Worm (Caenorhabditis elegans) whole organism, young adult: ENCODE measurements around the gene C25B8.8.

Experiments
- B0019.2 ChIP-seq: fragments of 200-800 bp; sonication (Bioruptor generic); conservative IDR thresholded peaks from 2 replicates; pipeline ENCODE4 v1.3.6; 2022; ENCODE audit warnings: missing genetic modification reagents, missing genetic modification characterization, missing compliant biosample characterization
- B0336.3 ChIP-seq: fragments of 200-800 bp; sonication (Bioruptor generic); IDR thresholded peaks from 2 replicates; pipeline ENCODE4 v1.3.6; 2022; ENCODE audit warnings: missing genetic modification characterization, missing compliant biosample characterization
- C06A6.2 ChIP-seq: fragments of 200-800 bp; sonication (Bioruptor generic); conservative IDR thresholded peaks from 2 replicates; pipeline ENCODE4 v1.3.6; 2022; ENCODE audit warnings: missing genetic modification characterization, missing compliant biosample characterization
- F22D6.2 ChIP-seq: sonication (generic microtip); optimal IDR thresholded peaks from 2 replicates; lab custom pipeline; 2016; ENCODE audit warnings: mild to moderate bottlenecking, missing genetic modification characterization, missing compliant biosample characterization
- F33H1.4 ChIP-seq: fragments of 200-800 bp; sonication (Bioruptor generic); IDR thresholded peaks from 2 replicates; pipeline ENCODE4 v1.3.6; 2022; ENCODE audit warnings: missing genetic modification reagents, missing genetic modification characterization, missing compliant biosample characterization
- F49E8.2 ChIP-seq: sonication (generic microtip); optimal IDR thresholded peaks from 3 replicates; lab custom pipeline; 2017; ENCODE audit warnings: missing genetic modification characterization, mild to moderate bottlenecking, missing compliant biosample characterization, antibody characterized with exemption, moderate library complexity; ENCODE audit not compliant: insufficient read depth
- Y53F4B.3 ChIP-seq: fragments of 200-800 bp; sonication (Bioruptor generic); IDR thresholded peaks from 2 replicates; pipeline ENCODE4 v1.3.6; 2022; ENCODE audit warnings: missing genetic modification reagents, missing genetic modification characterization, missing compliant biosample characterization
- Y53G8AR.9 ChIP-seq: fragments of 200-800 bp; sonication (Bioruptor generic); conservative IDR thresholded peaks from 2 replicates; pipeline ENCODE4 v1.3.6; 2022; ENCODE audit warnings: missing genetic modification reagents, missing genetic modification characterization, missing compliant biosample characterization
- Y79H2A.3 ChIP-seq: fragments of 200-800 bp; sonication (Bioruptor generic); conservative IDR thresholded peaks from 2 replicates; pipeline ENCODE4 v1.3.6; 2022; ENCODE audit warnings: missing genetic modification reagents, missing genetic modification characterization, missing compliant biosample characterization
- aptf-2 ChIP-seq: fragments of 200-800 bp; sonication (Bioruptor generic); conservative IDR thresholded peaks from 2 replicates; pipeline ENCODE4 v1.3.6; 2022; ENCODE audit warnings: missing genetic modification reagents, missing genetic modification characterization, missing compliant biosample characterization
- athp-1 ChIP-seq: sonication (generic microtip); optimal IDR thresholded peaks from 2 replicates; lab custom pipeline; 2017; ENCODE audit warnings: mild to moderate bottlenecking, missing genetic modification characterization, missing compliant biosample characterization
- bed-1 ChIP-seq: fragments of 200-800 bp; sonication (Bioruptor generic); IDR thresholded peaks from 2 replicates; pipeline ENCODE4 v1.3.6; 2022; ENCODE audit warnings: missing genetic modification reagents, missing genetic modification characterization, missing compliant biosample characterization
- ceh-79 ChIP-seq: sonication (generic microtip); optimal IDR thresholded peaks from 2 replicates; lab custom pipeline; 2017; ENCODE audit warnings: mild to moderate bottlenecking, missing genetic modification characterization, missing compliant biosample characterization
- chd-7 ChIP-seq: sonication (generic microtip); optimal IDR thresholded peaks from 2 replicates; lab custom pipeline; 2016; ENCODE audit warnings: mild to moderate bottlenecking, missing genetic modification characterization, moderate library complexity, missing compliant biosample characterization
- die-1 ChIP-seq: sonication (generic microtip); optimal IDR thresholded peaks from 2 replicates; lab custom pipeline; 2016; ENCODE audit warnings: missing genotype, mild to moderate bottlenecking, missing genetic modification characterization, missing compliant biosample characterization
- egl-18 ChIP-seq: fragments of 200-800 bp; sonication (Bioruptor generic); IDR thresholded peaks from 2 replicates; pipeline ENCODE4 v1.3.6; 2022; ENCODE audit warnings: missing genetic modification reagents, missing genetic modification characterization, missing compliant biosample characterization
- egrh-3 ChIP-seq: fragments of 200-800 bp; sonication (Bioruptor generic); IDR thresholded peaks from 2 replicates; pipeline ENCODE4 v1.3.6; 2022; ENCODE audit warnings: missing genetic modification reagents, missing genetic modification characterization, missing compliant biosample characterization
- ets-4 ChIP-seq: fragments of 200-800 bp; sonication (Bioruptor generic); optimal IDR thresholded peaks from 2 replicates; lab custom pipeline; 2018; ENCODE audit warnings: mild to moderate bottlenecking, missing genetic modification characterization, missing compliant biosample characterization
- gei-17 ChIP-seq: fragments of 200-800 bp; sonication (Bioruptor generic); optimal IDR thresholded peaks from 2 replicates; lab custom pipeline; 2018; ENCODE audit warnings: mild to moderate bottlenecking, missing genetic modification characterization, missing compliant biosample characterization
- hmg-20 ChIP-seq: fragments of 200-800 bp; sonication (Bioruptor generic); IDR thresholded peaks from 2 replicates; pipeline ENCODE4 v1.3.6; 2022; ENCODE audit warnings: missing genetic modification reagents, missing genetic modification characterization, missing compliant biosample characterization
- hrde-1 ChIP-seq: sonication (generic microtip); optimal IDR thresholded peaks from 2 replicates; lab custom pipeline; 2016; ENCODE audit warnings: missing genetic modification characterization, mild to moderate bottlenecking, missing compliant biosample characterization, moderate library complexity, missing genotype, missing genetic modification reagents, borderline replicate concordance
- hsf-1 ChIP-seq: fragments of 200-800 bp; sonication (Bioruptor generic); IDR thresholded peaks from 2 replicates; pipeline ENCODE4 v1.3.6; 2022; ENCODE audit warnings: missing genetic modification reagents, missing genetic modification characterization, missing compliant biosample characterization
- let-526 ChIP-seq: fragments of 200-800 bp; sonication (Bioruptor generic); IDR thresholded peaks from 2 replicates; pipeline ENCODE4 v1.3.6; 2022; ENCODE audit warnings: missing genetic modification reagents, missing genetic modification characterization, missing compliant biosample characterization
- nfya-1 ChIP-seq: sonication (generic microtip); optimal IDR thresholded peaks from 2 replicates; lab custom pipeline; 2017; ENCODE audit warnings: antibody characterized with exemption, missing compliant biosample characterization, missing genetic modification characterization, borderline replicate concordance; ENCODE audit not compliant: insufficient read depth
- nhr-120 ChIP-seq: fragments of 200-800 bp; sonication (Bioruptor generic); IDR thresholded peaks from 2 replicates; pipeline ENCODE4 v1.3.6; 2022; ENCODE audit warnings: missing genetic modification characterization, missing compliant biosample characterization
- nhr-80 ChIP-seq: sonication (generic microtip); optimal IDR thresholded peaks from 2 replicates; lab custom pipeline; 2016; ENCODE audit warnings: missing genetic modification characterization, missing compliant biosample characterization
- pbrm-1 ChIP-seq: fragments of 200-800 bp; sonication (Bioruptor generic); IDR thresholded peaks from 2 replicates; pipeline ENCODE4 v1.3.6; 2022; ENCODE audit warnings: missing genetic modification reagents, missing genetic modification characterization, missing compliant biosample characterization
- rec-8 ChIP-seq, 2 experiments: sonication (generic microtip); optimal IDR thresholded peaks; 2 replicates each; lab custom pipeline; 2016; ENCODE audit warnings: mild to moderate bottlenecking in 2 of 2, missing genetic modification characterization in 2 of 2, missing genetic modification reagents in 2 of 2, missing genotype in 2 of 2, missing biosample characterization in 1 of 2, missing compliant biosample characterization in 1 of 2, moderate library complexity in 1 of 2
- snpc-3.4 ChIP-seq: sonication (generic microtip); optimal IDR thresholded peaks from 2 replicates; lab custom pipeline; 2017; ENCODE audit warnings: missing genetic modification characterization, mild to moderate bottlenecking, missing compliant biosample characterization, antibody characterized with exemption, moderate library complexity, missing genotype, missing genetic modification reagents
- somi-1 ChIP-seq: fragments of 200-800 bp; sonication (Bioruptor generic); optimal IDR thresholded peaks from 2 replicates; lab custom pipeline; 2018; ENCODE audit warnings: mild to moderate bottlenecking, missing genetic modification characterization, missing compliant biosample characterization
- tbp1 ChIP-seq: fragments of 200-800 bp; sonication (Bioruptor generic); optimal IDR thresholded peaks from 2 replicates; lab custom pipeline; 2018; ENCODE audit warnings: mild to moderate bottlenecking, missing genetic modification characterization, missing compliant biosample characterization
- unc-62 ChIP-seq: fragments of 150-350 bp; optimal IDR thresholded peaks from 2 replicates; lab custom pipeline; 2014; ENCODE audit warnings: missing biosample characterization, missing genetic modification reagents, missing genetic modification characterization
- zfh-2 ChIP-seq: fragments of 200-800 bp; sonication (Bioruptor generic); conservative IDR thresholded peaks from 2 replicates; pipeline ENCODE4 v1.3.6; 2022; ENCODE audit warnings: missing genetic modification reagents, missing genetic modification characterization, missing compliant biosample characterization
- ztf-22 ChIP-seq: fragments of 200-800 bp; sonication (Bioruptor generic); optimal IDR thresholded peaks from 2 replicates; lab custom pipeline; 2018; ENCODE audit warnings: mild to moderate bottlenecking, missing genetic modification characterization, moderate library complexity, missing compliant biosample characterization
- ztf-3 ChIP-seq: fragments of 200-800 bp; sonication (Bioruptor generic); optimal IDR thresholded peaks from 2 replicates; lab custom pipeline; 2018; ENCODE audit warnings: mild to moderate bottlenecking, missing genetic modification characterization, missing compliant biosample characterization
- ztf-6 ChIP-seq: fragments of 200-800 bp; sonication (Bioruptor generic); IDR thresholded peaks from 2 replicates; pipeline ENCODE4 v1.3.6; 2022; ENCODE audit warnings: missing genetic modification reagents, missing genetic modification characterization, missing compliant biosample characterization

Gene C25B8.8

DNA sequence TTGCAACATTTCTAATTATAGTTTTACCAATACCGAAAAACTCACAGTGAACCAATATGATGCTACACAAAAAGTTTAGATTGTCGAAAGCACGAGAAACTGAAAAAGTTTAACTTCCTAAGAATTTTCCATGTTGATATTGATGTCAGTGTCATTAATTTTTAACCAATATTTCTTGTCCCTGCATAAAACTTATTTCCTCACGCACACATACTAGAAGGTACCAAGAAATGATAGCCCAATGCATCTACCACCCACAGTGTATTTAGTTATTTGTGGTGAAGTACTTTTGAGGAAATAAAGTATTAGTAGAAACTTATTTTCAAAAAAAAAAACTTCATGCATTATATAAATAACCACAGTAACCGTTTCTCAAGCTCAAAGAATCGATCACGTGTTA is 21.6 kb downstream of the C25B8.8 start, which contains the start of gene aexr-2 (continued):
- no peak for TF ChIP-seq aptf-2 (GFP tag; lab: Robert Waterston, UW)
- no peak for TF ChIP-seq athp-1
- no peak for TF ChIP-seq Y53F4B.3 (GFP tag; lab: Robert Waterston, UW)

DNA sequence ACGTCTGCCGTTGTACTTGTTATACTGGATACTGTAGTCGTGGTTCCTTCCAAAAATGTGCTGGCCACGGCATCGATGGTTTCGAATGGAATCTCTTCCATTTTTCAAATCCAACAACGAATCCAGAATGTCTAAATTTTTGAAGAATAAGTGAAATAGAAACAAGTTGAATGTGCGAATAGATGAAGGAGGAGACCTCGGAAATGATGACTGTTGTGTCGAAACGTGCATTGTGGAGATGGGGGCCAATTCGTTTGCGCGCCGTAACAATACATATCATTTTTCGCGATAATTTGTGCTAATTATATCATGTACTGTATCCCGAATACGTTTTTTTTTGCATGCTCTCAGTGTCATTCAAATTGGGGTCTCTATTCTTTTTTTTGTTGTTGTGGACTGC is 25.4 kb downstream of the C25B8.8 start, which contains the start of gene aexr-1:
aexr-1 (minus strand) TSS at position 101 of the 400 bp plus-strand sequence.
- TF ChIP-seq ztf-6 (GFP tag; lab: Robert Waterston, UW): no peak
- 0 out of 2 replicates have a peak, but pooled peaks have one; percentile 33 for TF ChIP-seq bed-1 (GFP tag; lab: Robert Waterston, UW)

- TF ChIP-seq Y53G8AR.9 (GFP tag; lab: Robert Waterston, UW) (no peak), nhr-120 (peak; percentile 72; the same call in 1 of the 2 replicates), ceh-79 (tag; lab: Kevin White, UChicago) (no peak)
Observed at ce11 chrX:6637933-6638332, 28.1 kb downstream of the C25B8.8 start.

DNA sequence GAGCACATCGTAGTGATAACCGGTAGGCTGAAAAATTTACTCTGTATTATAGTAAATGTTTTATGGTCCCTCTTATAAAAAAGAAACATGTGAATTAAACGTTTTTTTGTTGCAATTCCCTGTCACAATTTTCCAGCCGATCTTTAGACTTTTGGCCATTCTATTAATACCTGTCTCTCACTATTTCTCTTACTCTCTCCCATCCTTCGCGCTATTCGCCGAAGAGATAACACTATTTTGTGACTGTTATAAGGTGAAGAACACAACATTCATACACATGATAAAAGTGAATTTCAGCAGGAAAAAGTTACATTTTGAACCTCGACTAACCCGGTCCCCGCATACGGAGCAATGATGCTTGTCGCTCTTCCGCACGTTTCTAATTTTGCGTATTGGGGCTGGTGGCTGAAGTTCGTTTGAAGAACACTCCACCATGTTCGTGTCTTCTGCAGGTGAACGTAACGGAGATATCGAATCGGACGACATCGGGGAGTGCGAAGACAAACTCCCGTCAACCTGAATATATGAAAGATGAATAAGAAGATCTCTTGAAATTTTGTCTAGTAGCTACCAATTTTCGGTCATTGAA is 29.3 kb downstream of the C25B8.8 start:
- TF ChIP-seq nhr-120 (0 out of 2 replicates have a peak, but pooled peaks have one; percentile 70), nhr-80 (tag; lab: Kevin White, UChicago) (peak; percentile 81), chd-7 (tag; lab: Kevin White, UChicago) (no peak)

DNA sequence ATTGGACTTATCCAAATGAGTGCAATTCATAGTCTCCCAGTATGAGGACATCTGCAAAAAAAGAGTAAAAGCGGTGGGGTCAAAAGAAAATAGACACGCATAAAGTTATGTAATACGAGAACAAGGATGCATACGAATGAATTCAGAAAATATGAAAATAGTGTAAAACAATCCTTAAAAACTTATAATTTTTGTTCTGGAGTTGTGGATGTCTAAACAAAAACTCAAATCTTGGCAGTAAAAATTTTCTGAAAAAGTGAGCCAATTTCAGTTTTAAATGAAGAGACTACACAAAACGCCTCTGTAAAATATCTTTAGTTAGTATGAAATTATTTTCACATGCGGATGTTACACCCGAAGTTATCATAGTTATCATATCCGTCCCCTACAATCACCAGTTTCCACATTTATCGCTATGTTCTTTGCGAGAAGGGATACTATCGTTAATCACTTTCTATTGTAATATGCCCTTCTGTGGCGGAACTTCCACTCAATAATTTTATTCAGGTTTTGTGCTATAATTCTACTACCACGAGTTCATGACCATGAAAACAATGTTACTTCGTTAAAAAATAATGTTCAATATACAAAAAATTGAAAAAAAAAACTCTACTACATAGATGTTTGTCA is 30.9 kb downstream of the C25B8.8 start, which contains the start of gene nhr-120:
nhr-120 (minus strand) TSS at position 51 of the 630 bp plus-strand sequence.
- no peak for TF ChIP-seq F22D6.2 (tag; lab: Kevin White, UChicago)
- no peak for TF ChIP-seq Y53G8AR.9 (GFP tag; lab: Robert Waterston, UW)
- TF ChIP-seq egrh-3 (GFP tag; lab: Robert Waterston, UW): no peak
- TF ChIP-seq ets-4 (GFP tag; lab: Kevin White, UChicago): no peak
- TF ChIP-seq rec-8 (tag; optimal IDR thresholded peaks at IDR 0.05; lab: Kevin White, UChicago): no peak
- TF ChIP-seq nfya-1: no peak
- TF ChIP-seq zfh-2 (GFP tag; lab: Robert Waterston, UW): no peak
- TF ChIP-seq B0336.3 (GFP tag; lab: Robert Waterston, UW): no peak
- no peak for TF ChIP-seq pbrm-1 (GFP tag; lab: Robert Waterston, UW)
- TF ChIP-seq hsf-1 (GFP tag; lab: Robert Waterston, UW): no peak
- no peak for TF ChIP-seq tbp1 (GFP tag; lab: Kevin White, UChicago)

DNA sequence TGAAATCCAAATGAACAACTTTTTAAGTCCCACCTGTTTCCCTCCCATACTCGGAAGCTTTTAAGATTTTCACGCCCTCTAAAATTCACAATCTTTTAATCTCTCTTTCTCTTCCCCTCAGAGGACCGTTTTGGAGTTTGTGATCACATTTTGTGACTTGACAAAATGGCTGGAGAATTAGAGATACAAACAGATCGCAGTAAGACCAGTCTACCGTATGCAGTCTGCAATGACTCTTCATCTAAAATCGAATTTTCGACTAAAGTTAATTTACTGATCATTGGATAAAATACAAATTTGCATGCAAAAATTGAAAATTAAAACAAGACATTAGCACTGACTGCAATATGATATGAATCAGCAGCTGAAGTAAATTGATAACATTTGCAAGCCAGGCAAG is 31.7 kb downstream of the C25B8.8 start:
- peak; percentile 33 for TF ChIP-seq nhr-80 (tag; lab: Kevin White, UChicago)
- TF ChIP-seq chd-7 (tag; lab: Kevin White, UChicago): no peak
- no peak for TF ChIP-seq ztf-22 (GFP tag; lab: Kevin White, UChicago)

ce11 chrX:6642798-6643197 is 33.0 kb downstream of the C25B8.8 start:
- TF ChIP-seq let-526 (GFP tag; lab: Robert Waterston, UW) (no peak), snpc-3.4 (tag; lab: Kevin White, UChicago) (no peak), ztf-3 (GFP tag; lab: Kevin White, UChicago) (no peak), B0019.2 (GFP tag; lab: Robert Waterston, UW) (no peak), Y53F4B.3 (GFP tag; lab: Robert Waterston, UW) (no peak), egl-18 (GFP tag; lab: Robert Waterston, UW) (no peak), C06A6.2 (GFP tag; lab: Robert Waterston, UW) (no peak), F33H1.4 (no peak), Y79H2A.3 (GFP tag; lab: Robert Waterston, UW) (no peak), die-1 (tag; lab: Kevin White, UChicago) (no peak), hrde-1 (tag; lab: Kevin White, UChicago) (no peak), gei-17 (GFP tag; lab: Kevin White, UChicago) (no peak), somi-1 (GFP tag; lab: Kevin White, UChicago) (peak; percentile 58), hmg-20 (no peak), F49E8.2 (tag; lab: Kevin White, UChicago) (no peak), unc-62 (GFP tag; lab: Kevin White, UChicago) (no peak)
